Fruit fly (Drosophila melanogaster): ENCODE measurements around the gene Sur-8.

Gene Sur-8

DNA sequence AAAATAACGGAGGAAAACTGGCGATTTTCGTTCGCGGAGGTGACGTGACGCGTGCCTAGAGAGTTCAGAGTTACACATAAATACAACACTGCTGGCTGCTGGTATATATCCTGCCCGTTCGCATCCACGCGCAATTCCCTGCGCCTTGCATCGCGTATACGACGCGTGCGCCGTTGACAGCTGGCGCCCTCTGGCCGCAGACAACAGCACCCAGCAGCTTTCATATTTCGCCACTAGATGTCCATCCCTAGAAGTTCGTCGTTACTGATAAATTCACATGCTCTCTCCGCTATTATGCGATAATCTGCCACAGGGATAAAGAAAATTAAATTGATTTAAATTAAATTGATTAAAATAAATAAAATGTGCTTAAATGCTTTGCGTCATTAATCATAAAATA is at the start of gene Sur-8:
Sur-8 (minus strand) TSS at position 82 of the 400 bp plus-strand sequence.
- TF ChIP-seq CG1620 (GFP tag; optimal IDR thresholded peaks at IDR 0.05) (peak; percentile 62), kay (GFP tag; ENCODE audit: borderline replicate concordance) (no peak), Hr96 (GFP tag; optimal IDR thresholded peaks at IDR 0.05) (peak; percentile 74), CG5204 (GFP tag; optimal IDR thresholded peaks at IDR 0.05) (peak; percentile 33), CG7045 (GFP tag; optimal IDR thresholded peaks at IDR 0.05) (peak; percentile 30), toe (GFP tag; optimal IDR thresholded peaks at IDR 0.05) (peak; percentile 35), Mnt (GFP tag; optimal IDR thresholded peaks at IDR 0.05) (peak; percentile 36), CG14711 (tag; optimal IDR thresholded peaks at IDR 0.05) (no peak), pad (GFP tag; optimal IDR thresholded peaks at IDR 0.05) (peak; percentile 32), ovo (GFP tag; optimal IDR thresholded peaks at IDR 0.05) (peak; percentile 42)

- TF ChIP-seq CG7045 (GFP tag; optimal IDR thresholded peaks at IDR 0.05) (no peak), CG14711 (tag; optimal IDR thresholded peaks at IDR 0.05) (no peak), cnc (optimal IDR thresholded peaks at IDR 0.05) (no peak), CG33017 (tag; optimal IDR thresholded peaks at IDR 0.05) (no peak), CG1620 (GFP tag; optimal IDR thresholded peaks at IDR 0.05) (no peak), bab1 (GFP tag; optimal IDR thresholded peaks at IDR 0.05) (no peak), kay (GFP tag; ENCODE audit: borderline replicate concordance) (no peak), pad (GFP tag; optimal IDR thresholded peaks at IDR 0.05) (no peak), tj (GFP tag; optimal IDR thresholded peaks at IDR 0.05) (no peak)
Observed at dm6 chr3R:17449402-17449801, 47.1 kb upstream of the Sur-8 start.

- no peak for TF ChIP-seq cic (GFP tag; optimal IDR thresholded peaks at IDR 0.05)
- no peak for TF ChIP-seq bab1 (GFP tag; optimal IDR thresholded peaks at IDR 0.05)
- no peak for TF ChIP-seq Clk (GFP tag; optimal IDR thresholded peaks at IDR 0.05)
- no peak for TF ChIP-seq CG12768 (GFP tag; optimal IDR thresholded peaks at IDR 0.05)
- TF ChIP-seq toe (GFP tag; optimal IDR thresholded peaks at IDR 0.05) = no peak
- no peak for TF ChIP-seq pad (GFP tag; optimal IDR thresholded peaks at IDR 0.05)
- no peak for TF ChIP-seq kay (GFP tag; ENCODE audit: borderline replicate concordance)
- TF ChIP-seq Mnt (GFP tag; optimal IDR thresholded peaks at IDR 0.05) = no peak
- TF ChIP-seq CG11617 (GFP tag; optimal IDR thresholded peaks at IDR 0.05) = no peak
- TF ChIP-seq CG33017 (tag; optimal IDR thresholded peaks at IDR 0.05) = no peak
- no peak for TF ChIP-seq CG7101 (tag; optimal IDR thresholded peaks at IDR 0.05)
- TF ChIP-seq CG1620 (GFP tag; optimal IDR thresholded peaks at IDR 0.05) = no peak
- TF ChIP-seq ovo (GFP tag; optimal IDR thresholded peaks at IDR 0.05) = no peak
- TF ChIP-seq tj (GFP tag; optimal IDR thresholded peaks at IDR 0.05) = no peak
- TF ChIP-seq CG7045 (GFP tag; optimal IDR thresholded peaks at IDR 0.05) = no peak
Observed at dm6 chr3R:17448758-17449157, 46.4 kb upstream of the Sur-8 start, which contains the start of gene Eh. Eh (minus strand) TSS chr3R:17448858.

- TF ChIP-seq CG7045 (GFP tag; optimal IDR thresholded peaks at IDR 0.05) = no peak
- TF ChIP-seq cnc (optimal IDR thresholded peaks at IDR 0.05) = no peak
- TF ChIP-seq CG7101 (tag; optimal IDR thresholded peaks at IDR 0.05) = no peak
- TF ChIP-seq CG11617 (GFP tag; optimal IDR thresholded peaks at IDR 0.05) = no peak
- no peak for TF ChIP-seq Hr96 (GFP tag; optimal IDR thresholded peaks at IDR 0.05)
- TF ChIP-seq toe (GFP tag; optimal IDR thresholded peaks at IDR 0.05) = no peak
- TF ChIP-seq tj (GFP tag; optimal IDR thresholded peaks at IDR 0.05) = no peak
- TF ChIP-seq Clk (GFP tag; optimal IDR thresholded peaks at IDR 0.05) = no peak
- no peak for TF ChIP-seq Crg-1 (GFP tag; optimal IDR thresholded peaks at IDR 0.05)
- no peak for TF ChIP-seq bab1 (GFP tag; optimal IDR thresholded peaks at IDR 0.05)
- TF ChIP-seq cic (GFP tag; optimal IDR thresholded peaks at IDR 0.05) = no peak
- no peak for TF ChIP-seq CG12768 (GFP tag; optimal IDR thresholded peaks at IDR 0.05)
- no peak for TF ChIP-seq Mnt (GFP tag; optimal IDR thresholded peaks at IDR 0.05)
- TF ChIP-seq ovo (GFP tag; optimal IDR thresholded peaks at IDR 0.05) = no peak
- no peak for TF ChIP-seq CG1620 (GFP tag; optimal IDR thresholded peaks at IDR 0.05)
Observed at dm6 chr3R:17447615-17448014, 45.3 kb upstream of the Sur-8 start.

dm6 chr3R:17440628-17441027 is 38.3 kb upstream of the Sur-8 start, which contains the start of gene CG14331:
CG14331 (minus strand) TSS chr3R:17440728.
- no peak for TF ChIP-seq CG11617 (GFP tag; optimal IDR thresholded peaks at IDR 0.05)
- TF ChIP-seq tj (GFP tag; optimal IDR thresholded peaks at IDR 0.05) = no peak
- no peak for TF ChIP-seq CG7101 (tag; optimal IDR thresholded peaks at IDR 0.05)
- no peak for TF ChIP-seq Mnt (GFP tag; optimal IDR thresholded peaks at IDR 0.05)
- TF ChIP-seq Clk (GFP tag; optimal IDR thresholded peaks at IDR 0.05) = no peak
- TF ChIP-seq CG14711 (tag; optimal IDR thresholded peaks at IDR 0.05) = no peak
- no peak for TF ChIP-seq kay (GFP tag; ENCODE audit: borderline replicate concordance)
- TF ChIP-seq cic (GFP tag; optimal IDR thresholded peaks at IDR 0.05) = no peak
- TF ChIP-seq cnc (optimal IDR thresholded peaks at IDR 0.05) = no peak
- no peak for TF ChIP-seq CG7045 (GFP tag; optimal IDR thresholded peaks at IDR 0.05)
- TF ChIP-seq pad (GFP tag; optimal IDR thresholded peaks at IDR 0.05) = no peak
- no peak for TF ChIP-seq CG12768 (GFP tag; optimal IDR thresholded peaks at IDR 0.05)
- TF ChIP-seq CG33017 (tag; optimal IDR thresholded peaks at IDR 0.05) = no peak
- no peak for TF ChIP-seq CG5204 (GFP tag; optimal IDR thresholded peaks at IDR 0.05)
- no peak for TF ChIP-seq ovo (GFP tag; optimal IDR thresholded peaks at IDR 0.05)
- TF ChIP-seq CG1620 (GFP tag; optimal IDR thresholded peaks at IDR 0.05) = no peak
- no peak for TF ChIP-seq toe (GFP tag; optimal IDR thresholded peaks at IDR 0.05)

DNA sequence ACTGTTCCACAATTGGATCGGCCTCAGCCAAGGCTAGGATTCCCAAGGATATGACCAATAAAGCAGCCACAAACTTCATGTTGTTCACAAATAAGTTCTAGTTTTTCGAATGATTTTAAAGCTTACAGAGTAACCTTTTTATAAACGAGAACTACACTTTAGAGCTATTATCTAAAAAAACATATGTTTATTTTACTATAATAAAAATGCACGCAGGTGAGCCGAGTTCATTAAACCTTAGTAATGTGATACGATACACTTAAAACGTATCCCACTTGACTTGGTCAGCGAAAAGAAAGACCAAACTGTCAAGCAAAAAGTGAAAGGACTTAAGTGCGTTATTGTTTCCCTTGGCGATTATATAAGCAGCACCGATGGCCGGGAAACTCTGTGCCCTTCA is 32.0 kb upstream of the Sur-8 start, which contains the start of gene CG44090:
CG44090 (minus strand) TSS at position 101 of the 400 bp plus-strand sequence.
- no peak for TF ChIP-seq cnc (optimal IDR thresholded peaks at IDR 0.05)
- TF ChIP-seq kay (GFP tag; ENCODE audit: borderline replicate concordance) = peak; percentile 36

dm6 chr3R:17433117-17433516 is 30.8 kb upstream of the Sur-8 start:
- no peak for TF ChIP-seq CG7045 (GFP tag; optimal IDR thresholded peaks at IDR 0.05)
- no peak for TF ChIP-seq tj (GFP tag; optimal IDR thresholded peaks at IDR 0.05)
- TF ChIP-seq Hr96 (GFP tag; optimal IDR thresholded peaks at IDR 0.05) = no peak
- no peak for TF ChIP-seq CG14711 (tag; optimal IDR thresholded peaks at IDR 0.05)
- no peak for TF ChIP-seq Mnt (GFP tag; optimal IDR thresholded peaks at IDR 0.05)
- TF ChIP-seq ovo (GFP tag; optimal IDR thresholded peaks at IDR 0.05) = no peak
- TF ChIP-seq kay (GFP tag; ENCODE audit: borderline replicate concordance) = no peak
- TF ChIP-seq CG33017 (tag; optimal IDR thresholded peaks at IDR 0.05) = no peak
- no peak for TF ChIP-seq cnc (optimal IDR thresholded peaks at IDR 0.05)
- no peak for TF ChIP-seq CG7101 (tag; optimal IDR thresholded peaks at IDR 0.05)
